Worm (Caenorhabditis elegans) whole organism, L3 larva: ENCODE results near the gene pqn-41.

Experiments
- R02D3.7 ChIP-seq: fragments of 150-350 bp; optimal IDR thresholded peaks from 2 replicates; lab custom pipeline; 2014; ENCODE audit warnings: missing biosample characterization, missing genetic modification characterization
- ZK546.5 ChIP-seq: sonication (generic microtip); optimal IDR thresholded peaks from 2 replicates; lab custom pipeline; 2017; ENCODE audit warnings: missing biosample characterization, missing genetic modification characterization
- aly-2 ChIP-seq: fragments of 150-350 bp; optimal IDR thresholded peaks from 2 replicates; lab custom pipeline; 2014; ENCODE audit warnings: missing biosample characterization, missing genetic modification characterization
- ama-1 ChIP-seq: fragments of 150-350 bp; optimal IDR thresholded peaks from 2 replicates; lab custom pipeline; 2018
- ceh-16 ChIP-seq: sonication (generic microtip); optimal IDR thresholded peaks from 2 replicates; lab custom pipeline; 2017; ENCODE audit warnings: missing biosample characterization, missing genetic modification characterization
- ceh-82 ChIP-seq: fragments of 150-350 bp; optimal IDR thresholded peaks from 2 replicates; lab custom pipeline; 2014; ENCODE audit warnings: missing biosample characterization, missing genetic modification characterization
- ceh-9 ChIP-seq: sonication (generic microtip); optimal IDR thresholded peaks from 2 replicates; lab custom pipeline; 2018; ENCODE audit warnings: missing biosample characterization, missing genetic modification characterization
- egl-27 ChIP-seq: sonication (generic microtip); optimal IDR thresholded peaks from 4 replicates; lab custom pipeline; 2017; ENCODE audit warnings: missing biosample characterization, missing genetic modification reagents, missing genetic modification characterization
- elt-1 ChIP-seq: fragments of 150-350 bp; optimal IDR thresholded peaks from 2 replicates; lab custom pipeline; 2014; ENCODE audit warnings: missing biosample characterization, missing genetic modification characterization
- elt-2 ChIP-seq: sonication (generic microtip); optimal IDR thresholded peaks from 2 replicates; lab custom pipeline; 2016; ENCODE audit warnings: missing genetic modification reagents, mild to moderate bottlenecking, missing genetic modification characterization, missing compliant biosample characterization
- elt-3 ChIP-seq, 3 experiments: fragments of 150-350 bp in 1 of 3; sonication (generic microtip) in 2 of 3; optimal IDR thresholded peaks; 2 replicates in 2 of 3; 4 replicates in 1 of 3; lab custom pipeline; 2014 to 2017; ENCODE audit warnings: missing biosample characterization in 3 of 3, missing genetic modification characterization in 3 of 3
- eor-1 ChIP-seq, 2 experiments: fragments of 150-350 bp; optimal IDR thresholded peaks; 2 replicates each; lab custom pipeline; 2014 to 2018; ENCODE audit warnings: missing biosample characterization in 2 of 2, missing genetic modification characterization in 2 of 2
- fkh-10 ChIP-seq: sonication (generic microtip); optimal IDR thresholded peaks from 2 replicates; lab custom pipeline; 2017; ENCODE audit warnings: missing biosample characterization, missing genetic modification reagents, missing genetic modification characterization
- fkh-2 ChIP-seq: fragments of 150-350 bp; optimal IDR thresholded peaks from 2 replicates; lab custom pipeline; 2014; ENCODE audit warnings: missing biosample characterization, missing genetic modification reagents, missing genetic modification characterization
- fos-1 ChIP-seq: fragments of 150-350 bp; optimal IDR thresholded peaks from 2 replicates; lab custom pipeline; 2014; ENCODE audit warnings: missing biosample characterization, missing genetic modification characterization
- hmg-11 ChIP-seq: sonication (generic microtip); optimal IDR thresholded peaks from 2 replicates; lab custom pipeline; 2016; ENCODE audit warnings: missing genetic modification characterization, missing compliant biosample characterization
- lsy-12 ChIP-seq: sonication (generic microtip); optimal IDR thresholded peaks from 2 replicates; lab custom pipeline; 2016; ENCODE audit warnings: mild to moderate bottlenecking, missing genetic modification characterization, missing compliant biosample characterization
- nfya-1 ChIP-seq: sonication (generic microtip); optimal IDR thresholded peaks from 2 replicates; lab custom pipeline; 2017; ENCODE audit warnings: missing genetic modification characterization, mild to moderate bottlenecking, missing compliant biosample characterization, antibody characterized with exemption, moderate library complexity; ENCODE audit not compliant: insufficient read depth
- nhr-11 ChIP-seq: fragments of 150-350 bp; optimal IDR thresholded peaks from 2 replicates; lab custom pipeline; 2014; ENCODE audit warnings: missing biosample characterization, missing genetic modification characterization
- nhr-12 ChIP-seq: fragments of 150-350 bp; optimal IDR thresholded peaks from 2 replicates; lab custom pipeline; 2014; ENCODE audit warnings: missing biosample characterization, missing genetic modification characterization
- nhr-237 ChIP-seq: fragments of 150-350 bp; optimal IDR thresholded peaks from 2 replicates; lab custom pipeline; 2014; ENCODE audit warnings: missing biosample characterization, missing genetic modification characterization
- nhr-25 ChIP-seq: sonication (generic microtip); optimal IDR thresholded peaks from 2 replicates; lab custom pipeline; 2017; ENCODE audit warnings: missing biosample characterization, missing genetic modification characterization
- nhr-28 ChIP-seq: fragments of 150-350 bp; optimal IDR thresholded peaks from 2 replicates; lab custom pipeline; 2014; ENCODE audit warnings: missing biosample characterization, missing genetic modification characterization
- nhr-43 ChIP-seq: sonication (generic microtip); optimal IDR thresholded peaks from 2 replicates; lab custom pipeline; 2016; ENCODE audit warnings: mild to moderate bottlenecking, missing genetic modification characterization, missing compliant biosample characterization; ENCODE audit not compliant: poor library complexity, severe bottlenecking
- nhr-67 ChIP-seq: fragments of 150-350 bp; optimal IDR thresholded peaks from 2 replicates; lab custom pipeline; 2014; ENCODE audit warnings: missing biosample characterization, missing genetic modification characterization
- nhr-77 ChIP-seq: fragments of 150-350 bp; optimal IDR thresholded peaks from 2 replicates; lab custom pipeline; 2014; ENCODE audit warnings: missing biosample characterization, missing genetic modification characterization
- pqm-1 ChIP-seq: fragments of 150-350 bp; optimal IDR thresholded peaks from 2 replicates; lab custom pipeline; 2017; ENCODE audit warnings: missing biosample characterization, missing genetic modification characterization, inconsistent platforms
- sea-2 ChIP-seq: fragments of 150-350 bp; sonication (generic microtip); optimal IDR thresholded peaks from 4 replicates; lab custom pipeline; 2014; ENCODE audit warnings: missing biosample characterization, missing genetic modification reagents, missing genetic modification characterization
- skn-1 ChIP-seq: fragments of 150-350 bp; optimal IDR thresholded peaks from 2 replicates; lab custom pipeline; 2014; ENCODE audit warnings: missing biosample characterization, missing genetic modification characterization
- snpc-4 ChIP-seq: fragments of 150-350 bp; optimal IDR thresholded peaks from 2 replicates; lab custom pipeline; 2014; ENCODE audit warnings: missing biosample characterization, missing genetic modification characterization
- unc-62 ChIP-seq: fragments of 150-350 bp; sonication (generic microtip); optimal IDR thresholded peaks from 4 replicates; lab custom pipeline; 2014; ENCODE audit warnings: missing biosample characterization, missing genetic modification reagents, missing genetic modification characterization
- zag-1 ChIP-seq: fragments of 150-350 bp; optimal IDR thresholded peaks from 2 replicates; lab custom pipeline; 2014; ENCODE audit warnings: missing biosample characterization, missing genetic modification characterization
- ztf-11 ChIP-seq: fragments of 150-350 bp; optimal IDR thresholded peaks from 2 replicates; lab custom pipeline; 2014; ENCODE audit warnings: missing biosample characterization, missing genetic modification characterization
- ztf-4 ChIP-seq: fragments of 150-350 bp; optimal IDR thresholded peaks from 2 replicates; lab custom pipeline; 2014; ENCODE audit warnings: missing biosample characterization, missing genetic modification characterization

Gene pqn-41

ce11 chrIII:1927230-1927629, 21.5 kb downstream of the pqn-41 start:
- TF ChIP-seq egl-27 (tag; lab: Kevin White, UChicago): no peak
- TF ChIP-seq nhr-43 (tag; lab: Kevin White, UChicago): no peak
- TF ChIP-seq lsy-12 (tag; lab: Kevin White, UChicago): no peak
- no peak for TF ChIP-seq ceh-9 (tag; lab: Kevin White, UChicago)
- no peak for TF ChIP-seq elt-1
- TF ChIP-seq nfya-1: no peak
- TF ChIP-seq nhr-11 (tag; lab: Kevin White, UChicago): no peak
- no peak for TF ChIP-seq zag-1 (tag; lab: Kevin White, UChicago)
- no peak for TF ChIP-seq skn-1 (tag; lab: Kevin White, UChicago)
- TF ChIP-seq unc-62: no peak
- no peak for TF ChIP-seq fos-1 (tag; lab: Kevin White, UChicago)
- TF ChIP-seq snpc-4 (tag; lab: Kevin White, UChicago): no peak
- TF ChIP-seq ZK546.5 (tag; lab: Kevin White, UChicago): no peak
- TF ChIP-seq elt-2 (tag; lab: Kevin White, UChicago): no peak
- no peak for TF ChIP-seq nhr-28 (tag; lab: Kevin White, UChicago)
- no peak for TF ChIP-seq ztf-4 (tag; lab: Kevin White, UChicago)
- TF ChIP-seq elt-3 (tag; optimal IDR thresholded peaks at IDR 0.05; lab: Kevin White, UChicago): no peak
- no peak for TF ChIP-seq ztf-11

- TF ChIP-seq elt-2 (tag; lab: Kevin White, UChicago): no peak
- no peak for TF ChIP-seq unc-62
- no peak for TF ChIP-seq fkh-2
- no peak for TF ChIP-seq nhr-67 (tag; lab: Kevin White, UChicago)
- TF ChIP-seq skn-1 (tag; lab: Kevin White, UChicago): no peak
- TF ChIP-seq ceh-16 (tag; lab: Kevin White, UChicago): no peak
- no peak for TF ChIP-seq snpc-4 (tag; lab: Kevin White, UChicago)
- TF ChIP-seq ztf-11: no peak
- no peak for TF ChIP-seq ceh-82
- no peak for TF ChIP-seq hmg-11 (tag; lab: Kevin White, UChicago)
- no peak for TF ChIP-seq nhr-77
These were observed 23.2 kb downstream of the pqn-41 start for ce11 chrIII:1928741-1929499.

- no peak for TF ChIP-seq ztf-11
- TF ChIP-seq skn-1 (tag; lab: Kevin White, UChicago): no peak
- no peak for TF ChIP-seq ZK546.5 (tag; lab: Kevin White, UChicago)
- no peak for TF ChIP-seq R02D3.7 (tag; lab: Kevin White, UChicago)
- no peak for TF ChIP-seq egl-27 (tag; lab: Kevin White, UChicago)
- TF ChIP-seq elt-2 (tag; lab: Kevin White, UChicago): no peak
- TF ChIP-seq nhr-237: no peak
- TF ChIP-seq ceh-9 (tag; lab: Kevin White, UChicago): no peak
- TF ChIP-seq ceh-16 (tag; lab: Kevin White, UChicago): no peak
- TF ChIP-seq, all 47 proteins: peak for 0
These were observed 25.0 kb downstream of the pqn-41 start for ce11 chrIII:1930714-1931273.

- TF ChIP-seq pqm-1 (tag; lab: Kevin White, UChicago): no peak
- TF ChIP-seq unc-62: no peak
- no peak for TF ChIP-seq ceh-82
- no peak for TF ChIP-seq fkh-10
- TF ChIP-seq skn-1 (tag; lab: Kevin White, UChicago): no peak
- no peak for TF ChIP-seq eor-1 (tag; optimal IDR thresholded peaks at IDR 0.05; lab: Kevin White, UChicago)
- no peak for TF ChIP-seq nhr-12 (tag; lab: Kevin White, UChicago)
- no peak for TF ChIP-seq nhr-77
- no peak for TF ChIP-seq sea-2 (GFP tag; lab: Kevin White, UChicago)
- TF ChIP-seq egl-27 (tag; lab: Kevin White, UChicago): no peak
- no peak for TF ChIP-seq nhr-25 (tag; lab: Kevin White, UChicago)
- TF ChIP-seq nfya-1: no peak
- TF ChIP-seq ama-1 (lab: Kevin White, UChicago): no peak
- TF ChIP-seq aly-2 (tag; lab: Kevin White, UChicago): no peak
- TF ChIP-seq ZK546.5 (tag; lab: Kevin White, UChicago): no peak
These were observed 25.8 kb downstream of the pqn-41 start for ce11 chrIII:1931509-1931908.
